Fruit fly (Drosophila melanogaster): Measurements from ENCODE around the gene ppk5.
A peak's percentile ranks its signal among the peaks of the same experiment; 100 is the strongest.

ppk5 gene

dm6 chr3L:21516716-21517266, 17.7 kb upstream of the ppk5 start (continued):
- TF ChIP-seq Drgx (GFP tag; IDR thresholded peaks at IDR 0.05), result no peak
- TF ChIP-seq Blimp-1 (GFP tag; optimal IDR thresholded peaks at IDR 0.05), result no peak
- no peak for TF ChIP-seq ken (GFP tag; IDR thresholded peaks at IDR 0.05)
- TF ChIP-seq BEAF-32 (GFP tag; optimal IDR thresholded peaks at IDR 0.05), result peak; percentile 42
- TF ChIP-seq ind (GFP tag; optimal IDR thresholded peaks at IDR 0.05), result no peak
- peak; percentile 13 for TF ChIP-seq CG8290 (GFP tag; optimal IDR thresholded peaks at IDR 0.05)
- TF ChIP-seq CG8290 (tag; optimal IDR thresholded peaks at IDR 0.05), result no peak
- peak; percentile 95 for TF ChIP-seq gfzf (GFP tag; optimal IDR thresholded peaks at IDR 0.05)
- TF ChIP-seq CG34376 (GFP tag; optimal IDR thresholded peaks at IDR 0.05), result no peak
- peak; percentile 88 for TF ChIP-seq YL-1 (GFP tag; optimal IDR thresholded peaks at IDR 0.05)
- no peak for TF ChIP-seq hkb (optimal IDR thresholded peaks at IDR 0.05)
- TF ChIP-seq hkb (GFP tag; IDR thresholded peaks at IDR 0.05), result no peak
- no peak for TF ChIP-seq ash1 (GFP tag; optimal IDR thresholded peaks at IDR 0.05)
- 0 out of 2 replicates have a peak, but pooled peaks have one; percentile 10 for TF ChIP-seq Dref (GFP tag; IDR thresholded peaks at IDR 0.05)
- no peak for TF ChIP-seq gt (GFP tag; IDR thresholded peaks at IDR 0.05)
- no peak for TF ChIP-seq fu2 (GFP tag; optimal IDR thresholded peaks at IDR 0.05)
- no peak for TF ChIP-seq sc (optimal IDR thresholded peaks at IDR 0.05)
- no peak for TF ChIP-seq sc (GFP tag; optimal IDR thresholded peaks at IDR 0.05)
- TF ChIP-seq CG7839 (tag; optimal IDR thresholded peaks at IDR 0.05), result no peak
- TF ChIP-seq cad (GFP tag; optimal IDR thresholded peaks at IDR 0.05), result no peak
- no peak for TF ChIP-seq CG1832 (GFP tag; optimal IDR thresholded peaks at IDR 0.05)
- TF ChIP-seq hth (optimal IDR thresholded peaks at IDR 0.05), result no peak
- peak; percentile 5 for TF ChIP-seq CG13775 (GFP tag; optimal IDR thresholded peaks at IDR 0.05)
- TF ChIP-seq wek (GFP tag; optimal IDR thresholded peaks at IDR 0.05), result no peak
- no peak for TF ChIP-seq CG10321 (GFP tag; IDR thresholded peaks at IDR 0.05)
- no peak for TF ChIP-seq Awh (GFP tag; IDR thresholded peaks at IDR 0.05)
- TF ChIP-seq inv (GFP tag; IDR thresholded peaks at IDR 0.05; ENCODE audit: partially characterized antibody), result no peak
- TF ChIP-seq HLH3B (GFP tag; IDR thresholded peaks at IDR 0.05), result no peak
- peak; percentile 11 for TF ChIP-seq CG10462 (GFP tag; optimal IDR thresholded peaks at IDR 0.05)
- no peak for TF ChIP-seq CG13624 (GFP tag; optimal IDR thresholded peaks at IDR 0.05)
- no peak for TF ChIP-seq E2f1 (GFP tag; IDR thresholded peaks at IDR 0.05)
- peak; percentile 51 for TF ChIP-seq shn (GFP tag; optimal IDR thresholded peaks at IDR 0.05)
- TF ChIP-seq PHDP (tag; optimal IDR thresholded peaks at IDR 0.05), result no peak
- no peak for TF ChIP-seq fd102C (GFP tag; optimal IDR thresholded peaks at IDR 0.05)
- TF ChIP-seq CG10959 (GFP tag; IDR thresholded peaks at IDR 0.05), result no peak
- TF ChIP-seq CG13123 (GFP tag; optimal IDR thresholded peaks at IDR 0.05), result no peak
- no peak for TF ChIP-seq CG8765 (GFP tag; IDR thresholded peaks at IDR 0.05)
- no peak for TF ChIP-seq CG12744 (GFP tag; optimal IDR thresholded peaks at IDR 0.05)
- peak; percentile 93 for TF ChIP-seq cg (GFP tag; optimal IDR thresholded peaks at IDR 0.05)
- peak; percentile 13 for TF ChIP-seq Atf-2 (GFP tag; optimal IDR thresholded peaks at IDR 0.05)
- TF ChIP-seq pb (GFP tag; optimal IDR thresholded peaks at IDR 0.05), result no peak
- no peak for TF ChIP-seq CG9876 (GFP tag; optimal IDR thresholded peaks at IDR 0.05)
- TF ChIP-seq CG7556 (GFP tag; optimal IDR thresholded peaks at IDR 0.05), result peak; percentile 8
- no peak for TF ChIP-seq Sry-β (GFP tag; optimal IDR thresholded peaks at IDR 0.05)
- TF ChIP-seq CG9932 (GFP tag; IDR thresholded peaks at IDR 0.05), result no peak
- no peak for TF ChIP-seq ERR (GFP tag; optimal IDR thresholded peaks at IDR 0.05)
- no peak for TF ChIP-seq Gsc (GFP tag; IDR thresholded peaks at IDR 0.05)
- TF ChIP-seq Hsf (GFP tag; optimal IDR thresholded peaks at IDR 0.05), result peak; percentile 36
- no peak for TF ChIP-seq CG15073 (GFP tag; optimal IDR thresholded peaks at IDR 0.05)
- TF ChIP-seq Dll (GFP tag; IDR thresholded peaks at IDR 0.05; ENCODE audit: partially characterized antibody), result no peak
- no peak for TF ChIP-seq Doc2 (GFP tag; IDR thresholded peaks at IDR 0.05)
- no peak for TF ChIP-seq Mad (GFP tag; optimal IDR thresholded peaks at IDR 0.05)
- no peak for TF ChIP-seq CG15601 (tag; optimal IDR thresholded peaks at IDR 0.05)

Data from whole organism, embryonic.